Worm (Caenorhabditis elegans) whole organism, late embryonic: Measurements from ENCODE around the gene B0303.7.

ENCODE experiments used
- C08G9.2 ChIP-seq: sonication (generic microtip); optimal IDR thresholded peaks from 2 replicates; lab custom pipeline; 2016; ENCODE audit warnings: mild to moderate bottlenecking, missing genetic modification characterization, moderate library complexity, missing compliant biosample characterization
- C38D4.7 ChIP-seq: fragments of 200-800 bp; sonication (Bioruptor generic); optimal IDR thresholded peaks from 2 replicates; lab custom pipeline; 2018; ENCODE audit warnings: mild to moderate bottlenecking, missing genetic modification characterization, moderate library complexity, missing compliant biosample characterization
- Y22D7AL.16 ChIP-seq: sonication (generic microtip); optimal IDR thresholded peaks from 2 replicates; lab custom pipeline; 2016; ENCODE audit warnings: missing genetic modification characterization, missing compliant biosample characterization
- ceh-14 ChIP-seq: sonication (generic microtip); optimal IDR thresholded peaks from 2 replicates; lab custom pipeline; 2016; ENCODE audit warnings: missing genotype, missing genetic modification characterization, missing compliant biosample characterization
- ceh-18 ChIP-seq: sonication (generic microtip); optimal IDR thresholded peaks from 2 replicates; lab custom pipeline; 2016; ENCODE audit warnings: missing genetic modification characterization, missing compliant biosample characterization
- ceh-22 ChIP-seq: sonication (generic microtip); optimal IDR thresholded peaks from 2 replicates; lab custom pipeline; 2017; ENCODE audit warnings: missing biosample characterization, missing genetic modification characterization
- ceh-6 ChIP-seq: fragments of 200-800 bp; sonication (Bioruptor generic); optimal IDR thresholded peaks from 2 replicates; lab custom pipeline; 2018; ENCODE audit warnings: mild to moderate bottlenecking, missing genetic modification characterization, missing compliant biosample characterization
- che-1 ChIP-seq: sonication (generic microtip); optimal IDR thresholded peaks from 2 replicates; lab custom pipeline; 2016; ENCODE audit warnings: mild to moderate bottlenecking, missing genetic modification characterization, missing compliant biosample characterization
- dmd-4 ChIP-seq: sonication (generic microtip); optimal IDR thresholded peaks from 2 replicates; lab custom pipeline; 2016; ENCODE audit warnings: borderline replicate concordance, missing genetic modification characterization, missing compliant biosample characterization
- dve-1 ChIP-seq: sonication (generic microtip); optimal IDR thresholded peaks from 2 replicates; lab custom pipeline; 2017; ENCODE audit warnings: antibody characterized with exemption, mild to moderate bottlenecking, missing genetic modification characterization, missing compliant biosample characterization
- elt-2 ChIP-seq: sonication (generic microtip); optimal IDR thresholded peaks from 2 replicates; lab custom pipeline; 2016; ENCODE audit warnings: missing genetic modification reagents, missing genetic modification characterization, missing compliant biosample characterization
- fax-1 ChIP-seq: sonication (generic microtip); optimal IDR thresholded peaks from 2 replicates; lab custom pipeline; 2016; ENCODE audit warnings: missing genotype, missing genetic modification characterization, missing compliant biosample characterization
- fkh-10 ChIP-seq: fragments of 150-350 bp; optimal IDR thresholded peaks from 2 replicates; lab custom pipeline; 2014; ENCODE audit warnings: missing biosample characterization, missing genetic modification reagents, missing genetic modification characterization
- fkh-6 ChIP-seq: sonication (generic microtip); optimal IDR thresholded peaks from 2 replicates; lab custom pipeline; 2016; ENCODE audit warnings: missing genetic modification characterization, missing compliant biosample characterization
- gmeb-2 ChIP-seq: sonication (generic microtip); optimal IDR thresholded peaks from 2 replicates; lab custom pipeline; 2016; ENCODE audit warnings: missing genetic modification characterization, inconsistent platforms, missing compliant biosample characterization
- hlh-13 ChIP-seq: fragments of 200-800 bp; sonication (Bioruptor generic); optimal IDR thresholded peaks from 2 replicates; lab custom pipeline; 2018; ENCODE audit warnings: mild to moderate bottlenecking, missing genetic modification characterization, missing compliant biosample characterization
- hlh-15 ChIP-seq: sonication (generic microtip); optimal IDR thresholded peaks from 2 replicates; lab custom pipeline; 2016; ENCODE audit warnings: missing genetic modification characterization, missing compliant biosample characterization
- hlh-30 ChIP-seq: sonication (generic microtip); optimal IDR thresholded peaks from 2 replicates; lab custom pipeline; 2017; ENCODE audit warnings: antibody characterized with exemption, missing genetic modification characterization, missing compliant biosample characterization; ENCODE audit not compliant: insufficient read depth
- hlh-6 ChIP-seq: sonication (generic microtip); optimal IDR thresholded peaks from 2 replicates; lab custom pipeline; 2016; ENCODE audit warnings: missing genotype, missing genetic modification characterization, missing compliant biosample characterization
- hlh-8 ChIP-seq: sonication (generic microtip); optimal IDR thresholded peaks from 2 replicates; lab custom pipeline; 2016; ENCODE audit warnings: missing genotype, missing genetic modification characterization, missing compliant biosample characterization
- lim-6 ChIP-seq: sonication (generic microtip); optimal IDR thresholded peaks from 2 replicates; lab custom pipeline; 2016; ENCODE audit warnings: missing genetic modification characterization, missing compliant biosample characterization
- lin-11 ChIP-seq: fragments of 200-800 bp; sonication (Bioruptor generic); optimal IDR thresholded peaks from 2 replicates; lab custom pipeline; 2018; ENCODE audit warnings: mild to moderate bottlenecking, missing genetic modification characterization, missing compliant biosample characterization
- madf-2 ChIP-seq: sonication (generic microtip); optimal IDR thresholded peaks from 2 replicates; lab custom pipeline; 2017; ENCODE audit warnings: missing genetic modification characterization, missing compliant biosample characterization
- mec-3 ChIP-seq: sonication (generic microtip); optimal IDR thresholded peaks from 2 replicates; lab custom pipeline; 2016; ENCODE audit warnings: borderline replicate concordance, missing genetic modification characterization, missing compliant biosample characterization
- nfya-1 ChIP-seq: sonication (generic microtip); optimal IDR thresholded peaks from 2 replicates; lab custom pipeline; 2017; ENCODE audit warnings: missing genetic modification characterization, mild to moderate bottlenecking, missing compliant biosample characterization, antibody characterized with exemption, moderate library complexity
- nhr-11 ChIP-seq: fragments of 150-350 bp; optimal IDR thresholded peaks from 2 replicates; lab custom pipeline; 2014; ENCODE audit warnings: missing biosample characterization, missing genetic modification characterization
- nhr-232 ChIP-seq: sonication (generic microtip); optimal IDR thresholded peaks from 2 replicates; lab custom pipeline; 2016; ENCODE audit warnings: missing genetic modification characterization, missing compliant biosample characterization
- npax-4 ChIP-seq: sonication (generic microtip); optimal IDR thresholded peaks from 2 replicates; lab custom pipeline; 2016; ENCODE audit warnings: missing genetic modification characterization, missing compliant biosample characterization
- odd-2 ChIP-seq: sonication (generic microtip); optimal IDR thresholded peaks from 2 replicates; lab custom pipeline; 2017; ENCODE audit warnings: antibody characterized with exemption, mild to moderate bottlenecking, missing genetic modification characterization, missing compliant biosample characterization
- pag-3 ChIP-seq: sonication (generic microtip); optimal IDR thresholded peaks from 2 replicates; lab custom pipeline; 2016; ENCODE audit warnings: missing compliant biosample characterization, missing genetic modification characterization, borderline replicate concordance
- pat-9 ChIP-seq: fragments of 200-800 bp; sonication (Bioruptor generic); optimal IDR thresholded peaks from 2 replicates; lab custom pipeline; 2018; ENCODE audit warnings: mild to moderate bottlenecking, missing genetic modification characterization, moderate library complexity, missing compliant biosample characterization
- pax-1 ChIP-seq: fragments of 150-350 bp; optimal IDR thresholded peaks from 2 replicates; lab custom pipeline; 2014; ENCODE audit warnings: missing biosample characterization, missing genetic modification characterization
- pha-2 ChIP-seq: sonication (generic microtip); optimal IDR thresholded peaks from 2 replicates; lab custom pipeline; 2017; ENCODE audit warnings: mild to moderate bottlenecking, missing genetic modification characterization, missing compliant biosample characterization
- pha-4 ChIP-seq: fragments of 150-350 bp; optimal IDR thresholded peaks from 2 replicates; lab custom pipeline; 2018; ENCODE audit warnings: missing biosample characterization, missing genetic modification reagents, missing genetic modification characterization
- pros-1 ChIP-seq: fragments of 150-350 bp; optimal IDR thresholded peaks from 2 replicates; lab custom pipeline; 2014; ENCODE audit warnings: missing biosample characterization, missing genetic modification reagents, missing genetic modification characterization
- sdc-2 ChIP-seq: sonication (generic microtip); optimal IDR thresholded peaks from 2 replicates; lab custom pipeline; 2016; ENCODE audit warnings: missing genotype, missing genetic modification characterization, missing compliant biosample characterization
- sox-4 ChIP-seq: sonication (generic microtip); optimal IDR thresholded peaks from 2 replicates; lab custom pipeline; 2017; ENCODE audit warnings: mild to moderate bottlenecking, missing genetic modification characterization, inconsistent platforms, missing compliant biosample characterization
- syd-9 ChIP-seq: sonication (generic microtip); optimal IDR thresholded peaks from 2 replicates; lab custom pipeline; 2016; ENCODE audit warnings: mild to moderate bottlenecking, missing genetic modification characterization, moderate library complexity, missing compliant biosample characterization
- tbx-2 ChIP-seq: sonication (generic microtip); optimal IDR thresholded peaks from 2 replicates; lab custom pipeline; 2016; ENCODE audit warnings: missing genetic modification characterization, missing compliant biosample characterization
- tbx-7 ChIP-seq: sonication (generic microtip); optimal IDR thresholded peaks from 2 replicates; lab custom pipeline; 2016; ENCODE audit warnings: missing genotype, missing genetic modification characterization, missing compliant biosample characterization
- unc-3 ChIP-seq, 2 experiments: fragments of 200-800 bp in 1 of 2; sonication (Bioruptor generic) in 1 of 2; sonication (generic microtip) in 1 of 2; conservative IDR thresholded peaks in 1 of 2; optimal IDR thresholded peaks in 1 of 2; 2 replicates each; pipeline versions ENCODE4 v1.3.6 to Lab custom; 2016 to 2022; ENCODE audit warnings: missing compliant biosample characterization in 2 of 2, missing genetic modification characterization in 2 of 2, missing genetic modification reagents in 1 of 2
- unc-55 ChIP-seq: sonication (generic microtip); optimal IDR thresholded peaks from 2 replicates; lab custom pipeline; 2017; ENCODE audit warnings: missing biosample characterization, missing genetic modification reagents, missing genetic modification characterization
- zip-5 ChIP-seq: sonication (generic microtip); optimal IDR thresholded peaks from 2 replicates; lab custom pipeline; 2016; ENCODE audit warnings: missing genetic modification characterization, missing compliant biosample characterization
- ztf-16 ChIP-seq: sonication (generic microtip); optimal IDR thresholded peaks from 2 replicates; lab custom pipeline; 2017; ENCODE audit warnings: missing genetic modification characterization, missing compliant biosample characterization

Gene B0303.7

ce11 chrIII:8650235-8650817 lies 43.1 kb upstream of the B0303.7 start, which contains the start of gene flp-23 (continued):
- peak; percentile 16 for TF ChIP-seq tbx-7 (tag; lab: Kevin White, UChicago)
- TF ChIP-seq unc-55: no peak
- peak; percentile 63 for TF ChIP-seq elt-2 (tag; lab: Kevin White, UChicago)
- TF ChIP-seq dmd-4: peak; percentile 54
- peak; percentile 68 for TF ChIP-seq fkh-6 (tag; lab: Kevin White, UChicago)
- TF ChIP-seq pha-2 (tag; lab: Kevin White, UChicago): peak; percentile 74
- no peak for TF ChIP-seq fkh-10 (GFP tag; lab: Kevin White, UChicago)
- TF ChIP-seq C38D4.7 (GFP tag; lab: Kevin White, UChicago): peak; percentile 54
- TF ChIP-seq ztf-16 (tag; lab: Kevin White, UChicago): peak; percentile 53
- TF ChIP-seq sox-4 (tag; lab: Kevin White, UChicago): peak; percentile 66
- peak; percentile 39 for TF ChIP-seq C08G9.2 (tag; lab: Kevin White, UChicago)
- TF ChIP-seq syd-9 (tag; lab: Kevin White, UChicago): peak; percentile 6

ce11 chrIII:8652112-8652694 lies 41.2 kb upstream of the B0303.7 start:
- TF ChIP-seq nhr-11 (tag; lab: Kevin White, UChicago) (no peak), sdc-2 (tag; lab: Kevin White, UChicago) (no peak), lin-11 (tag; lab: Kevin White, UChicago) (no peak), sox-4 (tag; lab: Kevin White, UChicago) (no peak), pag-3 (tag; lab: Kevin White, UChicago) (no peak), fkh-6 (tag; lab: Kevin White, UChicago) (no peak), ztf-16 (tag; lab: Kevin White, UChicago) (no peak), zip-5 (no peak), fax-1 (no peak), lim-6 (no peak), pros-1 (tag; lab: Kevin White, UChicago) (no peak)
- TF ChIP-seq, all 69 proteins: peak for 0

- TF ChIP-seq pax-1: no peak
- TF ChIP-seq C38D4.7 (GFP tag; lab: Kevin White, UChicago): peak; percentile 40
- peak; percentile 47 for TF ChIP-seq ceh-18 (tag; lab: Kevin White, UChicago)
- TF ChIP-seq ceh-14: peak; percentile 5
- TF ChIP-seq ceh-22 (tag; lab: Kevin White, UChicago): no peak
- TF ChIP-seq madf-2 (tag; lab: Kevin White, UChicago): no peak
- TF ChIP-seq hlh-8: no peak
- TF ChIP-seq npax-4 (tag; lab: Kevin White, UChicago): no peak
- TF ChIP-seq tbx-2 (tag; lab: Kevin White, UChicago): no peak
- peak; percentile 54 for TF ChIP-seq ceh-6 (GFP tag; lab: Kevin White, UChicago)
- TF ChIP-seq unc-55: no peak
- peak; percentile 8 for TF ChIP-seq pat-9
- no peak for TF ChIP-seq hlh-30 (tag; lab: Kevin White, UChicago)
- peak; percentile 53 for TF ChIP-seq gmeb-2
- TF ChIP-seq dve-1 (tag; lab: Kevin White, UChicago): peak; percentile 23
- TF ChIP-seq sdc-2 (tag; lab: Kevin White, UChicago): peak; percentile 8
- peak; percentile 26 for TF ChIP-seq hlh-13
- TF ChIP-seq hlh-15 (tag; lab: Kevin White, UChicago): no peak
- peak; percentile 25 for TF ChIP-seq elt-2 (tag; lab: Kevin White, UChicago)
- TF ChIP-seq che-1 (tag; lab: Kevin White, UChicago): peak; percentile 45
- TF ChIP-seq dmd-4: peak; percentile 14
- TF ChIP-seq unc-3 (GFP tag; conservative IDR thresholded peaks at IDR 0.05; lab: Robert Waterston, UW): peak; percentile 46; the same call in 1 of the 2 replicates
- TF ChIP-seq unc-3 (tag; optimal IDR thresholded peaks at IDR 0.05; lab: Kevin White, UChicago): no peak
- TF ChIP-seq lim-6: no peak
- TF ChIP-seq lin-11 (tag; lab: Kevin White, UChicago): peak; percentile 12
- TF ChIP-seq fkh-6 (tag; lab: Kevin White, UChicago): peak; percentile 12
- no peak for TF ChIP-seq mec-3
- peak; percentile 19 for TF ChIP-seq nfya-1
- TF ChIP-seq syd-9 (tag; lab: Kevin White, UChicago): peak; percentile 49
- TF ChIP-seq pha-4 (tag; lab: Kevin White, UChicago): no peak
- TF ChIP-seq odd-2 (tag; lab: Kevin White, UChicago): no peak
- TF ChIP-seq fax-1: peak; percentile 18
- no peak for TF ChIP-seq hlh-6
- TF ChIP-seq sox-4 (tag; lab: Kevin White, UChicago): peak; percentile 21
- TF ChIP-seq nhr-232 (tag; lab: Kevin White, UChicago): peak; percentile 37
- no peak for TF ChIP-seq ztf-16 (tag; lab: Kevin White, UChicago)
- peak; percentile 45 for TF ChIP-seq Y22D7AL.16 (tag; lab: Kevin White, UChicago)
Measured at ce11 chrIII:8652922-8653321, 40.5 kb upstream of the B0303.7 start.
